Worm (Caenorhabditis elegans) whole organism, L4 larva: Measurements from ENCODE around the gene rpl-2.

Source experiments
- D1046.2 ChIP-seq: fragments of 200-800 bp; sonication (Bioruptor generic); IDR thresholded peaks from 2 replicates; pipeline ENCODE4 v1.3.6; 2022; ENCODE audit warnings: missing genetic modification characterization, missing compliant biosample characterization
- F37D6.2 ChIP-seq: sonication (generic microtip); optimal IDR thresholded peaks from 2 replicates; lab custom pipeline; 2016; ENCODE audit warnings: mild to moderate bottlenecking, missing genetic modification characterization, missing compliant biosample characterization
- F44E2.7 ChIP-seq: fragments of 200-800 bp; sonication (Bioruptor generic); IDR thresholded peaks from 2 replicates; pipeline ENCODE4 v2.1.2; 2022; ENCODE audit warnings: missing genetic modification characterization, missing compliant biosample characterization
- R02D3.7 ChIP-seq: fragments of 150-350 bp; sonication (generic microtip); optimal IDR thresholded peaks from 3 replicates; lab custom pipeline; 2014; ENCODE audit warnings: missing biosample characterization, missing genetic modification characterization
- T26A8.4 ChIP-seq: fragments of 200-800 bp; sonication (Bioruptor generic); IDR thresholded peaks from 2 replicates; pipeline ENCODE4 v1.3.6; 2022; ENCODE audit warnings: missing genetic modification characterization, missing compliant biosample characterization
- Y105C5A.15 ChIP-seq: fragments of 200-800 bp; sonication (Bioruptor generic); IDR thresholded peaks from 2 replicates; pipeline ENCODE4 v1.3.6; 2022; ENCODE audit warnings: missing genetic modification characterization, missing compliant biosample characterization
- Y48G9A.11 ChIP-seq: fragments of 200-800 bp; sonication (Bioruptor generic); IDR thresholded peaks from 2 replicates; pipeline ENCODE4 v1.3.6; 2022; ENCODE audit warnings: missing genetic modification reagents, missing genetic modification characterization, missing compliant biosample characterization
- aha-1 ChIP-seq: fragments of 150-350 bp; peaks from one replicate; lab custom pipeline; 2014; ENCODE audit warnings: missing biosample characterization, missing genetic modification characterization
- ama-1 ChIP-seq: fragments of 150-350 bp; optimal IDR thresholded peaks from 2 replicates; lab custom pipeline; 2014; ENCODE audit warnings: inconsistent platforms, mixed read lengths
- ceh-20 ChIP-seq: fragments of 200-800 bp; sonication (Bioruptor generic); IDR thresholded peaks from 2 replicates; pipeline ENCODE4 v1.3.6; 2022; ENCODE audit warnings: missing genetic modification reagents, missing genetic modification characterization, missing compliant biosample characterization
- ceh-32 ChIP-seq: sonication (generic microtip); optimal IDR thresholded peaks from 2 replicates; lab custom pipeline; 2016; ENCODE audit warnings: mild to moderate bottlenecking, missing genetic modification characterization, missing compliant biosample characterization; ENCODE audit not compliant: poor library complexity
- ceh-82 ChIP-seq: sonication (generic microtip); optimal IDR thresholded peaks from 2 replicates; lab custom pipeline; 2017; ENCODE audit warnings: missing biosample characterization, missing genetic modification characterization
- daf-12 ChIP-seq: fragments of 150-350 bp; optimal IDR thresholded peaks from 2 replicates; lab custom pipeline; 2014; ENCODE audit warnings: missing biosample characterization, missing genetic modification reagents, missing genetic modification characterization
- daf-19 ChIP-seq: fragments of 200-800 bp; sonication (Bioruptor generic); conservative IDR thresholded peaks from 2 replicates; pipeline ENCODE4 v1.3.6; 2022; ENCODE audit warnings: missing genetic modification characterization, missing compliant biosample characterization
- daf-8 ChIP-seq: fragments of 200-800 bp; sonication (Bioruptor generic); IDR thresholded peaks from 2 replicates; pipeline ENCODE4 v1.3.6; 2022; ENCODE audit warnings: missing genetic modification characterization, missing compliant biosample characterization
- dmd-6 ChIP-seq: fragments of 200-800 bp; sonication (Bioruptor generic); IDR thresholded peaks from 2 replicates; pipeline ENCODE4 v1.3.6; 2022; ENCODE audit warnings: missing genetic modification reagents, missing genetic modification characterization, missing compliant biosample characterization
- duxl-1 ChIP-seq: sonication (generic microtip); optimal IDR thresholded peaks from 2 replicates; lab custom pipeline; 2016; ENCODE audit warnings: mild to moderate bottlenecking, missing genetic modification characterization, moderate library complexity, missing compliant biosample characterization; ENCODE audit not compliant: poor library complexity
- egl-43 ChIP-seq: fragments of 200-800 bp; sonication (Bioruptor generic); IDR thresholded peaks from 2 replicates; pipeline ENCODE4 v1.3.6; 2022; ENCODE audit warnings: missing genetic modification reagents, missing genetic modification characterization, missing compliant biosample characterization
- hmg-1.1 ChIP-seq: fragments of 200-800 bp; sonication (Bioruptor generic); IDR thresholded peaks from 2 replicates; pipeline ENCODE4 v1.3.6; 2022; ENCODE audit warnings: missing genetic modification reagents, missing genetic modification characterization, missing compliant biosample characterization
- lin-1 ChIP-seq: fragments of 200-800 bp; sonication (Bioruptor generic); IDR thresholded peaks from 2 replicates; pipeline ENCODE4 v1.3.6; 2022; ENCODE audit warnings: missing genetic modification reagents, missing genetic modification characterization, missing compliant biosample characterization
- lin-38 ChIP-seq: fragments of 200-800 bp; sonication (Bioruptor generic); IDR thresholded peaks from 2 replicates; pipeline ENCODE4 v1.3.6; 2022; ENCODE audit warnings: missing genetic modification reagents, missing genetic modification characterization, missing compliant biosample characterization
- lir-3 ChIP-seq: sonication (generic microtip); optimal IDR thresholded peaks from 2 replicates; lab custom pipeline; 2016; ENCODE audit warnings: mild to moderate bottlenecking, missing genetic modification characterization, missing compliant biosample characterization
- lsy-2 ChIP-seq, 2 experiments: fragments of 150-350 bp in 1 of 2; sonication (generic microtip) in 1 of 2; optimal IDR thresholded peaks; 2 replicates each; lab custom pipeline; 2014 to 2017; ENCODE audit warnings: missing biosample characterization in 2 of 2, missing genetic modification characterization in 2 of 2
- madf-5 ChIP-seq, 2 experiments: fragments of 200-800 bp; sonication (Bioruptor generic); IDR thresholded peaks; 2 replicates each; pipeline ENCODE4 v1.3.6; 2022; ENCODE audit warnings: missing compliant biosample characterization in 2 of 2, missing genetic modification characterization in 2 of 2
- madf-9 ChIP-seq: fragments of 200-800 bp; sonication (Bioruptor generic); conservative IDR thresholded peaks from 2 replicates; pipeline ENCODE4 v1.3.6; 2022; ENCODE audit warnings: missing genetic modification reagents, missing genetic modification characterization, missing compliant biosample characterization
- mdt-29 ChIP-seq: fragments of 200-800 bp; sonication (Bioruptor generic); IDR thresholded peaks from 2 replicates; pipeline ENCODE4 v1.3.6; 2022; ENCODE audit warnings: missing genetic modification reagents, missing genetic modification characterization, missing compliant biosample characterization
- mxl-2 ChIP-seq: fragments of 200-800 bp; sonication (Bioruptor generic); conservative IDR thresholded peaks from 2 replicates; pipeline ENCODE4 v1.3.6; 2022; ENCODE audit warnings: missing genetic modification reagents, missing genetic modification characterization, missing compliant biosample characterization
- nhr-111 ChIP-seq: fragments of 200-800 bp; sonication (Bioruptor generic); optimal IDR thresholded peaks from 2 replicates; lab custom pipeline; 2018; ENCODE audit warnings: mild to moderate bottlenecking, missing genetic modification characterization, missing compliant biosample characterization
- nhr-237 ChIP-seq: sonication (generic microtip); optimal IDR thresholded peaks from 2 replicates; lab custom pipeline; 2017; ENCODE audit warnings: missing biosample characterization, missing genetic modification characterization
- nhr-42 ChIP-seq: fragments of 200-800 bp; sonication (Bioruptor generic); IDR thresholded peaks from 2 replicates; pipeline ENCODE4 v1.3.6; 2022; ENCODE audit warnings: missing genetic modification characterization, missing compliant biosample characterization
- nhr-48 ChIP-seq: sonication (generic microtip); optimal IDR thresholded peaks from 2 replicates; lab custom pipeline; 2016; ENCODE audit warnings: mild to moderate bottlenecking, missing genetic modification characterization, missing compliant biosample characterization
- pqm-1 ChIP-seq: sonication (generic microtip); optimal IDR thresholded peaks from 2 replicates; lab custom pipeline; 2017; ENCODE audit warnings: missing biosample characterization, missing genetic modification characterization
- saeg-2 ChIP-seq: fragments of 200-800 bp; sonication (Bioruptor generic); IDR thresholded peaks from 2 replicates; pipeline ENCODE4 v1.3.6; 2022; ENCODE audit warnings: missing genetic modification reagents, missing genetic modification characterization, missing compliant biosample characterization
- snpc-1.2 ChIP-seq: fragments of 200-800 bp; sonication (Bioruptor generic); IDR thresholded peaks from 2 replicates; pipeline ENCODE4 v1.3.6; 2022; ENCODE audit warnings: missing genetic modification reagents, missing genetic modification characterization, missing compliant biosample characterization
- spr-1 ChIP-seq: sonication (generic microtip); optimal IDR thresholded peaks from 2 replicates; lab custom pipeline; 2016; ENCODE audit warnings: mild to moderate bottlenecking, missing genetic modification characterization, missing compliant biosample characterization
- spr-3 ChIP-seq: fragments of 200-800 bp; sonication (Bioruptor generic); optimal IDR thresholded peaks from 2 replicates; lab custom pipeline; 2018; ENCODE audit warnings: mild to moderate bottlenecking, missing genetic modification characterization, missing compliant biosample characterization
- tra-1 ChIP-seq: fragments of 200-800 bp; sonication (Bioruptor generic); IDR thresholded peaks from 2 replicates; pipeline ENCODE4 v1.3.6; 2022; ENCODE audit warnings: missing genetic modification reagents, missing genetic modification characterization, missing compliant biosample characterization
- unc-130 ChIP-seq: sonication (generic microtip); optimal IDR thresholded peaks from 2 replicates; lab custom pipeline; 2016; ENCODE audit warnings: missing genetic modification reagents, missing genetic modification characterization, missing compliant biosample characterization
- zag-1 ChIP-seq: fragments of 150-350 bp; optimal IDR thresholded peaks from 2 replicates; lab custom pipeline; 2014; ENCODE audit warnings: missing biosample characterization, missing genetic modification characterization

The rpl-2 gene

DNA sequence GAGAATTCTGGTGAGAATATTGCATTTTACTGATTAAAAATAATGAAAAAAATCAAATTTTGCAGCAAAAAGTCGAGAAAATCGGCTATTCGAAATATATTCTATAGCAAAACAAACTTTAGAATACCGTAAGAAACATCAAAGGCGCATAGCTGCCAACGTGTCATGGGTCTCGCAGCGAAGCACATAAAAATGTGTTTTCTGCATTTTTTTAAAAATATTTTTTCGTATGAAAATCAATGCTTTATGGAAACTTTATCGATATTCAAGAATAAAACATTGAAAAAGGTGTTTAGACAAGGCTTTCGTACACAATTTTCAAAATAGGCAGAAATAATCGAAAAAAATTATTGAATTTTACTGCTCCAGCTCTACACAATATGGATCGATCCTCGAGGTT lies 3.0 kb upstream of the rpl-2 start:
- TF ChIP-seq duxl-1 (tag; lab: Kevin White, UChicago) (no peak), egl-43 (GFP tag; lab: Robert Waterston, UW) (no peak), unc-130 (GFP tag; lab: Kevin White, UChicago) (peak; percentile 15), T26A8.4 (GFP tag; lab: Robert Waterston, UW) (no peak), lin-1 (GFP tag; lab: Robert Waterston, UW) (no peak)

DNA sequence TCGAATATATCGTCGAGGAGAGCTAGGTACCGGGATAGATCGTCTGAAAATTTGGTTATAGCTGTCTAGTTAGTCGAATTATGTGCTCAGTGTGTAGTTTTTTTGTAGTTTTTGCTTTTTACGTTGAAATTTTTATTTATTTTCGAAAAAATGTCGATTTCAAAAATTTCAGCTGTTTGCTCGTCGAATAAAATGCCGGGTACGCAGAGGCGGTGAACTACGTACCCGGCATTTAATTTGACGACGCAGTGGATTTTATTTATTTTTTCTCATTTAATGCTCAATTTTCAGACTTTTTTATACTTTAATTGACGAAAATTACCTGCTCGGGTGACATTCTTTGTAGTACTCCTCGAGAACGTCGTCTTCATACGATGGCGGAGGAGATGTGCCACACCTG lies 2.5 kb upstream of the rpl-2 start:
- TF ChIP-seq spr-3 (GFP tag; lab: Kevin White, UChicago) (no peak), pqm-1 (tag; lab: Kevin White, UChicago) (no peak), lsy-2 (tag; optimal IDR thresholded peaks at IDR 0.05; lab: Kevin White, UChicago) (peak in 1 of 2 experiments; percentile 50), madf-5 (GFP tag; IDR thresholded peaks at IDR 0.05; lab: Robert Waterston, UW) (no peak)
- TF ChIP-seq, all 104 proteins: peak for 1

DNA sequence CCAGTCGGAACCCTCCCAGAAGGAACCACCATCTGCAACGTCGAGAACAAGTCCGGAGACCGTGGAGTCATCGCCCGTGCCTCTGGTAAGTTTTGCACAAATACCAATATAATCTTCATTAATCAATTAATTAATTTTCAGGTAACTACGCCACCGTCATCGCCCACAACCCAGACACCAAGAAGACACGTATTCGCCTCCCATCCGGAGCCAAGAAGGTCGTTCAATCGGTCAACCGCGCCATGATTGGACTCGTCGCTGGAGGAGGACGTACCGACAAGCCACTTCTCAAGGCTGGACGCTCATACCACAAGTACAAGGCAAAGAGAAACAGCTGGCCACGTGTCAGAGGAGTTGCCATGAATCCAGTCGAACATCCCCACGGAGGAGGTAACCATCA lies 738 bp downstream of the rpl-2 start:
- peak; percentile 82; the same call in 1 of the 2 replicates for TF ChIP-seq F44E2.7 (GFP tag; lab: Robert Waterston, UW)

DNA sequence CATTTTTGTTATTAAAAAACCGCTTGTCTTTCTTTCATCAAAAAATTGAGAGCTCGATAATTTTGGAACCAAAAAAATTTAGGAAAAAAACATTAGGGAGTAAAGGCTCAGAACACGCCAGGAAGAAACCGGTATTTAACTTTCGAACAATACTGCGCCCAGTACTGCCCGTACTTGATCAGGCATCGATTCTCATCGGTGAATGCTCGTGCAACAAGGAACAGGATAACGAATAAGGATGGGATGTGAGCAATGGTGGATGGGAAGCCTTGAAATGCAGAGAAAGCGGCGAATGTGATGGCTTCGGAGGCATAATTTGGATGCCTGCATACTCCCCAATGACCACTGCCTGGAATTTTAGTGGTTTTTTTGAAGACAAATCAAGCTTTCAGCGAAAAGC lies 1.3 kb downstream of the rpl-2 start:
- no peak for TF ChIP-seq nhr-237 (tag; lab: Kevin White, UChicago)
- TF ChIP-seq mxl-2 = no peak
- TF ChIP-seq lin-38 (GFP tag; lab: Robert Waterston, UW) = 0 out of 2 replicates have a peak, but pooled peaks have one; percentile 21
- no peak for TF ChIP-seq lir-3 (tag; lab: Kevin White, UChicago)
- TF ChIP-seq zag-1 (tag; lab: Kevin White, UChicago) = no peak
- TF ChIP-seq tra-1 (GFP tag; lab: Robert Waterston, UW) = 0 out of 2 replicates have a peak, but pooled peaks have one; percentile 6
- TF ChIP-seq Y48G9A.11 (GFP tag; lab: Robert Waterston, UW) = no peak; the same call in 1 of the 2 replicates
- 0 out of 2 replicates have a peak, but pooled peaks have one; percentile 49 for TF ChIP-seq Y105C5A.15 (GFP tag; lab: Robert Waterston, UW)
- TF ChIP-seq egl-43 (GFP tag; lab: Robert Waterston, UW) = 0 out of 2 replicates have a peak, but pooled peaks have one; percentile 17
- TF ChIP-seq madf-5 (GFP tag; IDR thresholded peaks at IDR 0.05; lab: Robert Waterston, UW) = no peak
- TF ChIP-seq F44E2.7 (GFP tag; lab: Robert Waterston, UW) = 0 out of 2 replicates have a peak, but pooled peaks have one; percentile 74
- TF ChIP-seq ceh-32 (tag; lab: Kevin White, UChicago) = no peak
- no peak for TF ChIP-seq nhr-111
- TF ChIP-seq aha-1 (tag; lab: Kevin White, UChicago) = no peak
- no peak for TF ChIP-seq mdt-29
- no peak for TF ChIP-seq dmd-6 (GFP tag; lab: Robert Waterston, UW)
- TF ChIP-seq daf-19 (GFP tag; lab: Robert Waterston, UW) = no peak
- no peak for TF ChIP-seq F37D6.2 (tag; lab: Kevin White, UChicago)
- peak; percentile 67 for TF ChIP-seq snpc-1.2
- no peak for TF ChIP-seq ceh-20

DNA sequence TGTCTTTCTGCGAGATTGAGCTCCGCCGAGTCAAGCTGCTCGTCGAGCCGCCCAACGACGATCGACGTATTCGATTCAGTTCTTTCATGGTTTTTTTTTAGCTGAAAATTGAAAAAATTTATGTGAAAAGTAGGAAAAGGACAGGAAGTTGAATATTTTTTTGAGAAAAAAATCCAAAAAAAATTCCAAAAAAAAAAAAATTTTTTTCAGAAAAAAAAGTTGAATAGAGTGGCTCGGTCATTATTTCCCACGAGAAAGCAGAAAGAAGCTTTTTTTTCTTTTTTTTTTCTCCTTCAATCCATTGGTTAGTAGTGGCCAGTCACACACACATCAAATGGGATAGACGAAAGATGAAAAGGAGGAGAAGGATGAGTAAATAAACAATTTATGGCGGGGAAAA lies 5.8 kb downstream of the rpl-2 start, which contains the start of gene dhcr-7:
Gene dhcr-7 (minus strand): TSS at position 101 of the 400 bp plus-strand sequence.
- no peak for TF ChIP-seq R02D3.7
- TF ChIP-seq tra-1 (GFP tag; lab: Robert Waterston, UW) = no peak
- no peak for TF ChIP-seq mdt-29
- no peak for TF ChIP-seq ama-1
- no peak for TF ChIP-seq ceh-82 (tag; lab: Kevin White, UChicago)
- no peak for TF ChIP-seq saeg-2 (GFP tag; lab: Robert Waterston, UW)
- no peak for TF ChIP-seq spr-1 (tag; lab: Kevin White, UChicago)
- TF ChIP-seq dmd-6 (GFP tag; lab: Robert Waterston, UW) = no peak
- TF ChIP-seq hmg-1.1 (GFP tag; lab: Robert Waterston, UW) = no peak
- no peak for TF ChIP-seq daf-8 (GFP tag; lab: Robert Waterston, UW)
- TF ChIP-seq nhr-48 = no peak
- no peak for TF ChIP-seq D1046.2 (GFP tag; lab: Robert Waterston, UW)
- no peak for TF ChIP-seq nhr-42 (GFP tag; lab: Robert Waterston, UW)
- TF ChIP-seq lsy-2 (tag; optimal IDR thresholded peaks at IDR 0.05; lab: Kevin White, UChicago) = no peak
- no peak for TF ChIP-seq daf-12
- TF ChIP-seq T26A8.4 (GFP tag; lab: Robert Waterston, UW) = no peak
- no peak for TF ChIP-seq madf-9 (GFP tag; lab: Robert Waterston, UW)
- TF ChIP-seq, all 104 proteins: peak for 0
